Worm (Caenorhabditis elegans): Measurements from ENCODE around the gene irld-9.

ce11 chrII:1735145-1735544, 3.6 kb downstream of the irld-9 start:
- no peak for TF ChIP-seq him-1 (tag; optimal IDR thresholded peaks at IDR 0.05)
- no peak for TF ChIP-seq dao-5 (tag; optimal IDR thresholded peaks at IDR 0.05)
- TF ChIP-seq W03F9.2 (tag; optimal IDR thresholded peaks at IDR 0.05) = no peak

Data from whole organism, L4/young adult.